Worm (Caenorhabditis elegans): ENCODE results near the gene copb-2.

The copb-2 gene

ce11 chrIV:9485972-9486371, 26.4 kb downstream of the copb-2 start, which contains the start of gene sru-2:
Gene sru-2 (plus strand): TSS chrIV:9486272.
- no peak for TF ChIP-seq tbx-11 (GFP tag; IDR thresholded peaks at IDR 0.05)
- TF ChIP-seq hmbx-1 (tag; optimal IDR thresholded peaks at IDR 0.05), result no peak
- no peak for TF ChIP-seq tbx-37 (GFP tag; conservative IDR thresholded peaks at IDR 0.05)
- TF ChIP-seq pes-1 (GFP tag; IDR thresholded peaks at IDR 0.05), result no peak
- no peak for TF ChIP-seq F13C5.2 (tag; optimal IDR thresholded peaks at IDR 0.05)
- TF ChIP-seq sea-1 (GFP tag; conservative IDR thresholded peaks at IDR 0.05), result no peak
- TF ChIP-seq ama-1 (optimal IDR thresholded peaks at IDR 0.05), result no peak
- no peak for TF ChIP-seq B0310.2 (tag; optimal IDR thresholded peaks at IDR 0.05)
- no peak for TF ChIP-seq aly-1 (tag; optimal IDR thresholded peaks at IDR 0.05)
- no peak for TF ChIP-seq ceh-13 (GFP tag; optimal IDR thresholded peaks at IDR 0.05)
- TF ChIP-seq tra-4 (tag; optimal IDR thresholded peaks at IDR 0.05), result no peak
- no peak for TF ChIP-seq ets-7 (tag; optimal IDR thresholded peaks at IDR 0.05)
- TF ChIP-seq hnd-1 (tag; optimal IDR thresholded peaks at IDR 0.05), result no peak
- no peak for TF ChIP-seq flt-1 (GFP tag; IDR thresholded peaks at IDR 0.05)

DNA sequence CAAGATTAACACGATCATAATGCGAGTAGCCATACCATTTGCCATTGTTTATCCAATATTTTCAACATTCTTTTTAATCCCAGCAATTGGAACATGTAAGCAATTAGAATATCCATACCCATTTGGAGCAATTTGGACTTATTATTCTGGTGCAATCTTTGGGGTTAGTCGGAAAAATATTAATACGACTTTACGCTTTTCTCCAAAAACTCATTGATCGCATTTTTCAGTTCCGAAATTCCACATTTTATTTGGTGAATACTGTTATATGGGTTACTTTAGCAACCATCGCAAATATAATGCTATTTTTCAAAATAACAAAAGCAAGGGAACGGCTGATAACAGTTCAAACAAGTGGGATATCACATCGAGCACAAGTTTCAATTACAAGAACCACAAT, 27.2 kb downstream of the copb-2 start:
- TF ChIP-seq hmg-4 (GFP tag; optimal IDR thresholded peaks at IDR 0.05), result no peak
- no peak for TF ChIP-seq ceh-13 (GFP tag; optimal IDR thresholded peaks at IDR 0.05)
- TF ChIP-seq tbx-11 (GFP tag; IDR thresholded peaks at IDR 0.05), result no peak
- no peak for TF ChIP-seq aly-1 (tag; optimal IDR thresholded peaks at IDR 0.05)
- no peak for TF ChIP-seq scrt-1 (GFP tag; IDR thresholded peaks at IDR 0.05)
- TF ChIP-seq ets-7 (tag; optimal IDR thresholded peaks at IDR 0.05), result no peak
- TF ChIP-seq ama-1 (optimal IDR thresholded peaks at IDR 0.05), result no peak
- no peak for TF ChIP-seq hnd-1 (tag; optimal IDR thresholded peaks at IDR 0.05)
- no peak for TF ChIP-seq B0310.2 (tag; optimal IDR thresholded peaks at IDR 0.05)
- TF ChIP-seq pes-1 (GFP tag; IDR thresholded peaks at IDR 0.05), result no peak
- TF ChIP-seq tbx-37 (GFP tag; conservative IDR thresholded peaks at IDR 0.05), result no peak
- no peak for TF ChIP-seq flt-1 (GFP tag; IDR thresholded peaks at IDR 0.05)

DNA sequence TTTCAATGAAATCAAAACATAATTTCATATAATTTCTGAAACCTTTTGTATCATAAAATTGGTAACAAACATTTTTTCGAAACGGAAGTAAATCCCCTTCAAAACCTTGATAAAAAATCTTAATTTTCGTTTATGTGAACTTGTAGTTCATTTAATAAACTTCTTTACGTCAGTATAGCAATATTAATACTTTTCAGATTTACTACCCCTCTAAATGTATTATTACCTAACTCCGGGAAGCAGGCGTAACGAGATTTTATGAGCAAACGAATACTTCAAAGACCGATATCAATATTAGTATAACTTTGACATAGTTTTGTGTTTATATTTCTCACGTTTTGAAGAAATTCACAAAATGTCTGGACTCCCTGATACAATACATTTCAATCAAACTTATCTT, 28.8 kb downstream of the copb-2 start, which contains the start of gene sru-1:
TSS of gene sru-1 (plus strand) at position 301 of the 400 bp plus-strand sequence.
- TF ChIP-seq ceh-13 (GFP tag; optimal IDR thresholded peaks at IDR 0.05), result no peak
- no peak for TF ChIP-seq hnd-1 (tag; optimal IDR thresholded peaks at IDR 0.05)
- no peak for TF ChIP-seq pes-1 (GFP tag; IDR thresholded peaks at IDR 0.05)
- TF ChIP-seq hmg-4 (GFP tag; optimal IDR thresholded peaks at IDR 0.05), result no peak
- TF ChIP-seq F13C5.2 (tag; optimal IDR thresholded peaks at IDR 0.05), result no peak
- no peak for TF ChIP-seq ets-7 (tag; optimal IDR thresholded peaks at IDR 0.05)
- no peak for TF ChIP-seq aly-1 (tag; optimal IDR thresholded peaks at IDR 0.05)
- TF ChIP-seq B0310.2 (tag; optimal IDR thresholded peaks at IDR 0.05), result no peak
- TF ChIP-seq sea-1 (GFP tag; conservative IDR thresholded peaks at IDR 0.05), result no peak
- no peak for TF ChIP-seq ceh-36 (tag; optimal IDR thresholded peaks at IDR 0.05)
- no peak for TF ChIP-seq tbx-11 (GFP tag; IDR thresholded peaks at IDR 0.05)
- TF ChIP-seq flt-1 (GFP tag; IDR thresholded peaks at IDR 0.05), result no peak
- TF ChIP-seq tra-4 (tag; optimal IDR thresholded peaks at IDR 0.05), result no peak
- TF ChIP-seq tbx-37 (GFP tag; conservative IDR thresholded peaks at IDR 0.05), result no peak
- no peak for TF ChIP-seq hmbx-1 (tag; optimal IDR thresholded peaks at IDR 0.05)
- TF ChIP-seq ama-1 (optimal IDR thresholded peaks at IDR 0.05), result no peak

DNA sequence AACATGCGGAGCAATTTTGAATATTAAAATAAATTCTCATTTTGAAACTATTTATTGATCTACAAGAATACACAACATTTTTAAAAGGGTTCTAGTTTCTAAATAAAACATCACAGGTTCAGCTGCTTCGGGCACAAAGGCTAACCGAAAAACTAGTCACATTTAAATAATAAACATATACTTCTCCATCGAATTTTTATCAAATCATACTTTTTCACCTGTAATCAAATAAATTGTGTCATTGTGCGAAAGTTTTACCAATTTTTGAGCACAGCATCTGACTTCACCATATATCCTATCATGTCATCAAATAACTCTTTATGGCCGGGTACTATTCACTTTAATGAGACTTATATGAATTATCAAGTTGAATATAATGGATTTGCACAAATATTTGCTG, 30.8 kb downstream of the copb-2 start, which contains the start of gene sru-6:
TSS of gene sru-6 (plus strand) at position 301 of the 400 bp plus-strand sequence.
- TF ChIP-seq scrt-1 (GFP tag; IDR thresholded peaks at IDR 0.05), result no peak
- TF ChIP-seq pes-1 (GFP tag; IDR thresholded peaks at IDR 0.05), result no peak
- no peak for TF ChIP-seq ceh-13 (GFP tag; optimal IDR thresholded peaks at IDR 0.05)
- TF ChIP-seq hmg-4 (GFP tag; optimal IDR thresholded peaks at IDR 0.05), result no peak
- TF ChIP-seq aly-1 (tag; optimal IDR thresholded peaks at IDR 0.05), result no peak
- no peak for TF ChIP-seq tra-4 (tag; optimal IDR thresholded peaks at IDR 0.05)
- no peak for TF ChIP-seq sea-1 (GFP tag; conservative IDR thresholded peaks at IDR 0.05)
- no peak for TF ChIP-seq ama-1 (optimal IDR thresholded peaks at IDR 0.05)
- TF ChIP-seq hnd-1 (tag; optimal IDR thresholded peaks at IDR 0.05), result no peak

- TF ChIP-seq scrt-1 (GFP tag; IDR thresholded peaks at IDR 0.05) (no peak), pes-1 (GFP tag; IDR thresholded peaks at IDR 0.05) (no peak), aly-1 (tag; optimal IDR thresholded peaks at IDR 0.05) (no peak), tbx-37 (GFP tag; conservative IDR thresholded peaks at IDR 0.05) (no peak), ama-1 (optimal IDR thresholded peaks at IDR 0.05) (no peak), ceh-36 (tag; optimal IDR thresholded peaks at IDR 0.05) (no peak), hnd-1 (tag; optimal IDR thresholded peaks at IDR 0.05) (no peak), ets-7 (tag; optimal IDR thresholded peaks at IDR 0.05) (no peak)
Measured at ce11 chrIV:9496306-9496705, 36.8 kb downstream of the copb-2 start, which contains the start of gene sru-3. Gene sru-3 (plus strand): TSS chrIV:9496606.

- TF ChIP-seq hmbx-1 (tag; optimal IDR thresholded peaks at IDR 0.05) (no peak), hnd-1 (tag; optimal IDR thresholded peaks at IDR 0.05) (no peak), tbx-11 (GFP tag; IDR thresholded peaks at IDR 0.05) (no peak), scrt-1 (GFP tag; IDR thresholded peaks at IDR 0.05) (no peak), ceh-36 (tag; optimal IDR thresholded peaks at IDR 0.05) (no peak), ceh-13 (GFP tag; optimal IDR thresholded peaks at IDR 0.05) (no peak), ets-7 (tag; optimal IDR thresholded peaks at IDR 0.05) (no peak), tbx-37 (GFP tag; conservative IDR thresholded peaks at IDR 0.05) (no peak), F13C5.2 (tag; optimal IDR thresholded peaks at IDR 0.05) (no peak), sea-1 (GFP tag; conservative IDR thresholded peaks at IDR 0.05) (no peak), ama-1 (optimal IDR thresholded peaks at IDR 0.05) (no peak), tra-4 (tag; optimal IDR thresholded peaks at IDR 0.05) (no peak), hmg-4 (GFP tag; optimal IDR thresholded peaks at IDR 0.05) (no peak), pes-1 (GFP tag; IDR thresholded peaks at IDR 0.05) (no peak)
Measured at ce11 chrIV:9498088-9498487, 38.6 kb downstream of the copb-2 start, which contains the start of gene sru-4. Gene sru-4 (plus strand): TSS chrIV:9498388.

DNA sequence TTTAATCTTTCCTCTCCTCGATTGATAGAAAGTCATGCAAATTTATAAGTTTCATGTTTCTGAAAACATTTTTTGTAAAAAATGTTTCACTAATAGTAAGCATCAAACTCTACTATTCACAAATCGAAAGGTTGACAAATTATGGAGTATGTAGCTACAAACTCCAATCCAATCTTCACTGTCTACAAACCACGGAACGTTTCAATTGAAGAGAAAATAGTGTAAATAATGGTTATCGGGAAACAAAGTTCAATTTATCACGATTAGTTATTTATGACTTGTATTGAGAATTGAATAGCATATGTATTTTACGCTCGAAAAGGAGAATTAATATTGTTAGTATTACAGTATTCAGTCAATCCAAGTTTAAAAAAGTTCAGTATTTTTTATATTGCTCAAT, 40.1 kb downstream of the copb-2 start:
- no peak for TF ChIP-seq pes-1 (GFP tag; IDR thresholded peaks at IDR 0.05)
- TF ChIP-seq sea-1 (GFP tag; conservative IDR thresholded peaks at IDR 0.05), result no peak
- no peak for TF ChIP-seq ama-1 (optimal IDR thresholded peaks at IDR 0.05)
- TF ChIP-seq flt-1 (GFP tag; IDR thresholded peaks at IDR 0.05), result no peak
- no peak for TF ChIP-seq ceh-36 (tag; optimal IDR thresholded peaks at IDR 0.05)
- no peak for TF ChIP-seq hmg-4 (GFP tag; optimal IDR thresholded peaks at IDR 0.05)
- TF ChIP-seq tra-4 (tag; optimal IDR thresholded peaks at IDR 0.05), result no peak
- no peak for TF ChIP-seq tbx-37 (GFP tag; conservative IDR thresholded peaks at IDR 0.05)
- no peak for TF ChIP-seq scrt-1 (GFP tag; IDR thresholded peaks at IDR 0.05)
- TF ChIP-seq ets-7 (tag; optimal IDR thresholded peaks at IDR 0.05), result no peak
- TF ChIP-seq aly-1 (tag; optimal IDR thresholded peaks at IDR 0.05), result no peak
- TF ChIP-seq hnd-1 (tag; optimal IDR thresholded peaks at IDR 0.05), result no peak

Measured in whole organism, early embryonic.